Fruit fly (Drosophila melanogaster) whole organism: ENCODE measurements around the gene CG17982.

ENCODE experiments used
- CG8478 ChIP-seq: fragments of >200 bp; optimal IDR thresholded peaks from 2 replicates; lab custom pipeline; 2018; ENCODE audit warnings: inconsistent platforms
- Dll ChIP-seq: fragments of >200 bp; optimal IDR thresholded peaks from 2 replicates; lab custom pipeline; 2017
- EcR ChIP-seq, 2 experiments: fragments of >200 bp; optimal IDR thresholded peaks; 2 replicates each; lab custom pipeline; 2017; ENCODE audit warnings: missing biosample characterization in 2 of 2, missing genetic modification characterization in 2 of 2, missing genetic modification reagents in 2 of 2
- pan ChIP-seq: fragments of >200 bp; optimal IDR thresholded peaks from 2 replicates; lab custom pipeline; 2017
- psq ChIP-seq: fragments of >200 bp; optimal IDR thresholded peaks from 2 replicates; lab custom pipeline; 2017
- usp ChIP-seq: fragments of >200 bp; optimal IDR thresholded peaks from 2 replicates; lab custom pipeline; 2017; ENCODE audit warnings: missing biosample characterization, missing genetic modification characterization, mixed read lengths

DNA sequence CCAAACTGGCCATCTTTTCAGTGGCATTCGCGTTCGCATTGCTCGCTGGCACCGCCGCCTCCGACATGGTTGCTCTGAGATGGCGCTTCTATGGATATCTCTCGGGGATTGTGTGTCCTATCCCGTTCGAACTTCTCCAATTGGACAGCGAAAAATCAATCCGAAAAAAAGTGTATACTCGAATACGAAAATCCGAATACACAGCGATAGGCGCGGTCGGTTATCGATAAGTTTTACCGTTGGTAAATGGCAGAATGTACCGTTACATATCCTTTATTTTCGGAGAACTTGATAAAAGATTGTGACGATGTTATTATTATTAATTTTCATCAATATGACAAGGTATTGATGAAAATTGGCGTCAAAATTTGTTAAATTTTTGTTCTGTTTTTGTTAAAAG lies 8.4 kb upstream of the CG17982 start, which contains the start of gene Gbeta5:
- TF ChIP-seq pan (no peak), psq (lab: Kevin White, UChicago) (no peak), Dll (no peak), CG8478 (no peak), usp (GFP tag; lab: Kevin White, UChicago) (no peak), EcR (GFP tag; optimal IDR thresholded peaks at IDR 0.05; lab: Kevin White, UChicago) (no peak)
